Fruit fly (Drosophila melanogaster) whole organism, embryonic: ENCODE data around the gene Tfb4.

Experiments
- Aef1 ChIP-seq: fragments of 200-800 bp; sonication (Bioruptor generic); IDR thresholded peaks from 3 replicates; pipeline ENCODE4 v1.3.6; 2022; ENCODE audit warnings: missing biosample characterization, missing genetic modification characterization
- B-H2 ChIP-seq: fragments of 200-800 bp; sonication (Bioruptor generic); optimal IDR thresholded peaks from 2 replicates; lab custom pipeline; 2018; ENCODE audit warnings: missing biosample characterization, mild to moderate bottlenecking, missing genetic modification characterization
- CG10959 ChIP-seq: fragments of 200-800 bp; sonication (Bioruptor generic); IDR thresholded peaks from 2 replicates; pipeline ENCODE4 v1.3.6; 2022; ENCODE audit warnings: missing biosample characterization, missing genetic modification characterization
- CG11085 ChIP-seq: fragments of 200-800 bp; sonication (Bioruptor generic); IDR thresholded peaks from 2 replicates; pipeline ENCODE4 v1.3.6; 2022; ENCODE audit warnings: missing biosample characterization, missing genetic modification characterization
- CG11247 ChIP-seq: fragments of 200-800 bp; sonication (Bioruptor generic); IDR thresholded peaks from 2 replicates; pipeline ENCODE4 v1.3.6; 2022; ENCODE audit warnings: missing biosample characterization, missing genetic modification characterization
- CG11695 ChIP-seq: fragments of 200-800 bp; sonication (Bioruptor generic); IDR thresholded peaks from 3 replicates; pipeline ENCODE4 v1.3.6; 2022; ENCODE audit warnings: missing biosample characterization, missing genetic modification characterization
- CG1233 ChIP-seq: fragments of 200-800 bp; sonication (Bioruptor generic); optimal IDR thresholded peaks from 4 replicates; lab custom pipeline; 2018; ENCODE audit warnings: missing biosample characterization, mild to moderate bottlenecking, missing genetic modification characterization
- CG17328 ChIP-seq: fragments of 200-800 bp; sonication (Bioruptor generic); IDR thresholded peaks from 2 replicates; pipeline ENCODE4 v1.3.6; 2022; ENCODE audit warnings: missing biosample characterization, missing genetic modification characterization
- CG17359 ChIP-seq: fragments of 200-800 bp; sonication (Bioruptor generic); optimal IDR thresholded peaks from 3 replicates; lab custom pipeline; 2018; ENCODE audit warnings: missing biosample characterization, mild to moderate bottlenecking, missing genetic modification characterization, moderate library complexity
- CG17829 ChIP-seq: fragments of 200-800 bp; optimal IDR thresholded peaks from 2 replicates; lab custom pipeline; 2019; ENCODE audit warnings: missing biosample characterization, mild to moderate bottlenecking, missing genetic modification characterization, moderate library complexity
- CG18011 ChIP-seq: fragments of 200-800 bp; sonication (Bioruptor generic); optimal IDR thresholded peaks from 2 replicates; lab custom pipeline; 2017; ENCODE audit warnings: missing biosample characterization, missing genetic modification characterization, mild to moderate bottlenecking, moderate library complexity, missing genotype
- CG3847 ChIP-seq: fragments of 200-800 bp; sonication (Bioruptor generic); IDR thresholded peaks from 2 replicates; pipeline ENCODE4 v1.3.6; 2022; ENCODE audit warnings: missing biosample characterization, missing genetic modification characterization
- CG42726 ChIP-seq: fragments of 200-800 bp; sonication (Bioruptor generic); IDR thresholded peaks from 2 replicates; pipeline ENCODE4 v1.3.6; 2022; ENCODE audit warnings: missing biosample characterization, missing genetic modification characterization; ENCODE audit not compliant: partially characterized antibody
- CG4854 ChIP-seq: fragments of 200-800 bp; sonication (Bioruptor generic); optimal IDR thresholded peaks from 2 replicates; lab custom pipeline; 2016; ENCODE audit warnings: missing biosample characterization, missing genetic modification characterization, inconsistent platforms
- CG5180 ChIP-seq: fragments of 200-800 bp; sonication (Bioruptor generic); optimal IDR thresholded peaks from 3 replicates; lab custom pipeline; 2017; ENCODE audit warnings: missing biosample characterization, missing genetic modification characterization, mild to moderate bottlenecking, moderate library complexity, missing genetic modification reagents
- CG6272 ChIP-seq: fragments of 200-800 bp; sonication (Bioruptor generic); IDR thresholded peaks from 2 replicates; pipeline ENCODE4 v1.3.6; 2022; ENCODE audit warnings: missing biosample characterization, missing genetic modification characterization
- CG6791 ChIP-seq: fragments of 200-800 bp; sonication (Bioruptor generic); IDR thresholded peaks from 3 replicates; pipeline ENCODE4 v1.3.6; 2022; ENCODE audit warnings: missing biosample characterization, missing genetic modification characterization; ENCODE audit not compliant: partially characterized antibody
- CG7271 ChIP-seq: fragments of 200-800 bp; sonication (Bioruptor generic); optimal IDR thresholded peaks from 2 replicates; lab custom pipeline; 2018; ENCODE audit warnings: missing biosample characterization, mild to moderate bottlenecking, missing genetic modification characterization, moderate library complexity
- CG7987 ChIP-seq: fragments of 200-800 bp; sonication (Bioruptor generic); optimal IDR thresholded peaks from 2 replicates; lab custom pipeline; 2018; ENCODE audit warnings: missing biosample characterization, mild to moderate bottlenecking, missing genetic modification characterization, moderate library complexity
- CG9437 ChIP-seq: fragments of 200-800 bp; sonication (Bioruptor generic); optimal IDR thresholded peaks from 2 replicates; lab custom pipeline; 2018; ENCODE audit warnings: missing biosample characterization, mild to moderate bottlenecking, missing genetic modification characterization
- CTCF ChIP-seq: fragments of 200-800 bp; sonication (Bioruptor generic); optimal IDR thresholded peaks from 2 replicates; lab custom pipeline; 2017; ENCODE audit warnings: missing biosample characterization, mild to moderate bottlenecking, missing genetic modification characterization, moderate library complexity
- Deaf1 ChIP-seq: fragments of 200-800 bp; optimal IDR thresholded peaks from 3 replicates; lab custom pipeline; 2019; ENCODE audit warnings: missing biosample characterization, mild to moderate bottlenecking, missing genetic modification characterization, moderate library complexity
- Doc3 ChIP-seq: fragments of 200-800 bp; sonication (Bioruptor generic); IDR thresholded peaks from 3 replicates; pipeline ENCODE4 v1.3.6; 2022; ENCODE audit warnings: missing biosample characterization, missing genetic modification characterization; ENCODE audit not compliant: partially characterized antibody
- Drgx ChIP-seq: fragments of 200-800 bp; sonication (Bioruptor generic); IDR thresholded peaks from 2 replicates; pipeline ENCODE4 v1.3.6; 2022; ENCODE audit warnings: missing biosample characterization, missing genetic modification characterization
- H2.0 ChIP-seq: fragments of 200-800 bp; sonication (Bioruptor generic); IDR thresholded peaks from 2 replicates; pipeline ENCODE4 v1.3.6; 2022; ENCODE audit warnings: missing biosample characterization, missing genetic modification characterization
- Hand ChIP-seq: fragments of 200-800 bp; sonication (Bioruptor generic); optimal IDR thresholded peaks from 2 replicates; lab custom pipeline; 2017; ENCODE audit warnings: mild to moderate bottlenecking, missing biosample characterization, missing genetic modification reagents, missing genetic modification characterization
- HmgD ChIP-seq: fragments of 200-800 bp; sonication (Bioruptor generic); optimal IDR thresholded peaks from 3 replicates; lab custom pipeline; 2016; ENCODE audit warnings: missing biosample characterization, missing genetic modification characterization
- HmgZ ChIP-seq: fragments of 200-800 bp; sonication (Bioruptor generic); optimal IDR thresholded peaks from 2 replicates; lab custom pipeline; 2018; ENCODE audit warnings: missing biosample characterization, mild to moderate bottlenecking, missing genetic modification characterization
- MESR4 ChIP-seq: fragments of 200-800 bp; sonication (Bioruptor generic); optimal IDR thresholded peaks from 2 replicates; lab custom pipeline; 2018; ENCODE audit warnings: missing biosample characterization, mild to moderate bottlenecking, missing genetic modification characterization, moderate library complexity
- NC2β ChIP-seq: fragments of 200-800 bp; sonication (Bioruptor generic); optimal IDR thresholded peaks from 2 replicates; lab custom pipeline; 2016; ENCODE audit warnings: missing biosample characterization, missing genetic modification characterization
- Pdp1 ChIP-seq, 2 experiments: fragments of 200-800 bp; sonication (Bioruptor generic); optimal IDR thresholded peaks; 3 replicates each; lab custom pipeline; 2016; ENCODE audit warnings: missing biosample characterization in 2 of 2, missing genetic modification characterization in 2 of 2, mild to moderate bottlenecking in 1 of 2, moderate library complexity in 1 of 2
- Sox102F ChIP-seq: fragments of 200-800 bp; sonication (Bioruptor generic); optimal IDR thresholded peaks from 2 replicates; lab custom pipeline; 2018; ENCODE audit warnings: missing biosample characterization, mild to moderate bottlenecking, missing genetic modification characterization, moderate library complexity
- Xrp1 ChIP-seq: fragments of 200-800 bp; sonication (Bioruptor generic); IDR thresholded peaks from 2 replicates; pipeline ENCODE4 v1.3.6; 2022; ENCODE audit warnings: missing biosample characterization, missing genetic modification characterization
- YL-1 ChIP-seq: fragments of 200-800 bp; sonication (Bioruptor generic); optimal IDR thresholded peaks from 3 replicates; lab custom pipeline; 2017; ENCODE audit warnings: missing biosample characterization, mild to moderate bottlenecking, missing genetic modification characterization
- ato ChIP-seq: fragments of 200-800 bp; sonication (Bioruptor generic); IDR thresholded peaks from 2 replicates; pipeline ENCODE4 v1.3.6; 2022; ENCODE audit warnings: missing biosample characterization, missing genetic modification characterization; ENCODE audit not compliant: partially characterized antibody
- bsh ChIP-seq, 2 experiments: fragments of 200-800 bp; sonication (Bioruptor generic); optimal IDR thresholded peaks; 2 replicates each; lab custom pipeline; 2017 to 2018; ENCODE audit warnings: mild to moderate bottlenecking in 2 of 2, missing biosample characterization in 2 of 2, missing genetic modification characterization in 2 of 2, moderate library complexity in 1 of 2
- cas ChIP-seq: fragments of 200-800 bp; sonication (Bioruptor generic); IDR thresholded peaks from 2 replicates; pipeline ENCODE4 v1.3.6; 2022; ENCODE audit warnings: missing biosample characterization, missing genetic modification characterization
- chif ChIP-seq, 2 experiments: fragments of 200-800 bp; sonication (Bioruptor generic); optimal IDR thresholded peaks; 3 replicates each; lab custom pipeline; 2016; ENCODE audit warnings: missing biosample characterization in 2 of 2, missing genetic modification characterization in 2 of 2
- dm ChIP-seq: fragments of 200-800 bp; sonication (Bioruptor generic); optimal IDR thresholded peaks from 3 replicates; lab custom pipeline; 2016; ENCODE audit warnings: missing biosample characterization, missing genetic modification characterization
- dmrt11E ChIP-seq: fragments of 200-800 bp; sonication (Bioruptor generic); optimal IDR thresholded peaks from 3 replicates; lab custom pipeline; 2018; ENCODE audit warnings: missing biosample characterization, mild to moderate bottlenecking, missing genetic modification characterization, moderate library complexity
- insv ChIP-seq, 2 experiments: fragments of 200-800 bp; sonication (Bioruptor generic); optimal IDR thresholded peaks; 3 replicates each; lab custom pipeline; 2016 to 2018; ENCODE audit warnings: missing biosample characterization in 2 of 2, missing genetic modification characterization in 2 of 2
- ken ChIP-seq: fragments of 200-800 bp; sonication (Bioruptor generic); IDR thresholded peaks from 3 replicates; pipeline ENCODE4 v1.3.6; 2022; ENCODE audit warnings: missing biosample characterization, missing genetic modification characterization
- nmo ChIP-seq: fragments of 200-800 bp; sonication (Bioruptor generic); optimal IDR thresholded peaks from 2 replicates; lab custom pipeline; 2018; ENCODE audit warnings: missing biosample characterization, mild to moderate bottlenecking, missing genetic modification characterization, moderate library complexity
- pho ChIP-seq: fragments of 200-800 bp; sonication (Bioruptor generic); optimal IDR thresholded peaks from 2 replicates; lab custom pipeline; 2016; ENCODE audit warnings: missing biosample characterization, missing genetic modification characterization
- phol ChIP-seq: fragments of 200-800 bp; sonication (Bioruptor generic); optimal IDR thresholded peaks from 3 replicates; lab custom pipeline; 2018; ENCODE audit warnings: missing biosample characterization, mild to moderate bottlenecking, missing genetic modification characterization, moderate library complexity
- prd ChIP-seq, 3 experiments: fragments of >200 bp in 2 of 3; fragments of 200-800 bp in 1 of 3; sonication (Bioruptor generic) in 1 of 3; optimal IDR thresholded peaks in 2 of 3; IDR thresholded peaks in 1 of 3; 2 replicates in 2 of 3; 3 replicates in 1 of 3; pipeline versions ENCODE4 v1.3.6 to Lab custom; 2017 to 2022; ENCODE audit warnings: missing biosample characterization in 1 of 3, missing genetic modification characterization in 1 of 3
- ro ChIP-seq: fragments of 200-800 bp; sonication (Bioruptor generic); IDR thresholded peaks from 2 replicates; pipeline ENCODE4 v1.3.6; 2022; ENCODE audit warnings: missing biosample characterization, missing genetic modification characterization
- sna ChIP-seq: fragments of 200-800 bp; sonication (Bioruptor generic); IDR thresholded peaks from 2 replicates; pipeline ENCODE4 v1.3.6; 2022; ENCODE audit warnings: missing biosample characterization, missing genetic modification characterization; ENCODE audit not compliant: partially characterized antibody
- zfh1 ChIP-seq: fragments of 200-800 bp; sonication (Bioruptor generic); IDR thresholded peaks from 3 replicates; pipeline ENCODE4 v1.3.6; 2022; ENCODE audit warnings: missing biosample characterization, missing genetic modification characterization

Gene Tfb4

dm6 chr2L:1150554-1150953, at the start of gene Tfb4, which contains the start of gene Vps29 (continued):
- TF ChIP-seq CG7987 (GFP tag; lab: Kevin White, UChicago) (peak; percentile 44), CTCF (GFP tag; lab: Kevin White, UChicago) (no peak), CG17829 (tag; lab: Kevin White, UChicago) (peak; percentile 60), ato (GFP tag; lab: Robert Waterston, UW) (peak; percentile 96), Hand (no peak), CG9437 (GFP tag; lab: Kevin White, UChicago) (no peak), cas (GFP tag; lab: Robert Waterston, UW) (0 out of 2 replicates have a peak, but pooled peaks have one; percentile 15), phol (peak; percentile 48), ken (peak; percentile 61; the same call in 2 of the 3 replicates), CG5180 (GFP tag; lab: Kevin White, UChicago) (no peak), ro (GFP tag; lab: Robert Waterston, UW) (no peak), Aef1 (GFP tag; lab: Robert Waterston, UW) (peak; percentile 24; the same call in 1 of the 3 replicates), CG1233 (GFP tag; lab: Kevin White, UChicago) (no peak), insv (GFP tag; optimal IDR thresholded peaks at IDR 0.05; lab: Kevin White, UChicago) (no peak), B-H2 (GFP tag; lab: Kevin White, UChicago) (peak; percentile 56), NC2β (GFP tag; lab: Kevin White, UChicago) (peak; percentile 12), CG6791 (GFP tag; lab: Robert Waterston, UW) (peak; percentile 94), CG11247 (GFP tag; lab: Robert Waterston, UW) (0 out of 2 replicates have a peak, but pooled peaks have one; percentile 17), CG3847 (GFP tag; lab: Robert Waterston, UW) (0 out of 2 replicates have a peak, but pooled peaks have one; percentile 47), MESR4 (GFP tag; lab: Kevin White, UChicago) (peak; percentile 78), H2.0 (GFP tag; lab: Robert Waterston, UW) (peak; percentile 46; the same call in 1 of the 2 replicates), sna (peak; percentile 89), CG11695 (GFP tag; lab: Robert Waterston, UW) (0 out of 3 replicates have a peak, but pooled peaks have one; percentile 12), CG7271 (tag; lab: Kevin White, UChicago) (peak; percentile 42), CG17328 (peak; percentile 33; the same call in 1 of the 2 replicates), HmgZ (tag; lab: Kevin White, UChicago) (peak; percentile 56), HmgD (GFP tag; lab: Kevin White, UChicago) (peak; percentile 59), CG18011 (GFP tag; lab: Kevin White, UChicago) (peak; percentile 37), bsh (GFP tag; optimal IDR thresholded peaks at IDR 0.05; lab: Kevin White, UChicago) (peak in 1 of 2 experiments; percentile 28), CG6272 (GFP tag; lab: Robert Waterston, UW) (peak; percentile 46; the same call in 1 of the 2 replicates), Pdp1 (GFP tag; optimal IDR thresholded peaks at IDR 0.05; lab: Kevin White, UChicago) (peak; percentile 53 to 58), Deaf1 (tag; lab: Kevin White, UChicago) (no peak), Xrp1 (GFP tag; lab: Robert Waterston, UW) (peak; percentile 64), zfh1 (GFP tag; lab: Robert Waterston, UW) (peak; percentile 65; the same call in 2 of the 3 replicates), pho (GFP tag; lab: Kevin White, UChicago) (peak; percentile 20), CG11085 (GFP tag; lab: Robert Waterston, UW) (peak; percentile 46; the same call in 1 of the 2 replicates), prd (optimal IDR thresholded peaks at IDR 0.05; lab: Kevin White, UChicago) (no peak), prd (GFP tag; IDR thresholded peaks at IDR 0.05; lab: Robert Waterston, UW) (peak; percentile 31; the same call in 1 of the 3 replicates), nmo (peak; percentile 3), CG17359 (no peak), CG10959 (GFP tag; lab: Robert Waterston, UW) (no peak), chif (GFP tag; optimal IDR thresholded peaks at IDR 0.05; lab: Kevin White, UChicago) (peak in 1 of 2 experiments; percentile 17), Doc3 (GFP tag; lab: Robert Waterston, UW) (peak; percentile 81), dmrt11E (tag; lab: Kevin White, UChicago) (peak; percentile 11), CG42726 (GFP tag; lab: Robert Waterston, UW) (peak; percentile 19; the same call in 1 of the 2 replicates), Drgx (GFP tag; lab: Robert Waterston, UW) (0 out of 2 replicates have a peak, but pooled peaks have one; percentile 34), Sox102F (GFP tag; lab: Kevin White, UChicago) (no peak), dm (GFP tag; lab: Kevin White, UChicago) (peak; percentile 31), CG4854 (GFP tag; lab: Kevin White, UChicago) (peak; percentile 21), YL-1 (GFP tag; lab: Kevin White, UChicago) (peak; percentile 2)
